Fruit fly (Drosophila melanogaster) whole organism, embryonic: ENCODE results near the gene hob.

Source experiments
- Abd-B ChIP-seq: fragments of 200-800 bp; sonication (Bioruptor generic); optimal IDR thresholded peaks from 2 replicates; lab custom pipeline; 2018; ENCODE audit warnings: missing biosample characterization, mild to moderate bottlenecking, missing genetic modification characterization, moderate library complexity
- Adf1 ChIP-seq: fragments of 200-800 bp; sonication (Bioruptor generic); IDR thresholded peaks from 2 replicates; pipeline ENCODE4 v1.3.6; 2022; ENCODE audit warnings: missing biosample characterization, missing genetic modification characterization
- Antp ChIP-seq: fragments of 200-800 bp; sonication (Bioruptor generic); optimal IDR thresholded peaks from 3 replicates; lab custom pipeline; 2016; ENCODE audit warnings: missing biosample characterization, missing genetic modification characterization
- Asciz ChIP-seq: fragments of 200-800 bp; sonication (Bioruptor generic); optimal IDR thresholded peaks from 2 replicates; lab custom pipeline; 2017; ENCODE audit warnings: missing biosample characterization, mild to moderate bottlenecking, missing genetic modification characterization, missing genetic modification reagents
- CG10147 ChIP-seq: fragments of 200-800 bp; sonication (Bioruptor generic); optimal IDR thresholded peaks from 2 replicates; lab custom pipeline; 2019; ENCODE audit warnings: missing biosample characterization, mild to moderate bottlenecking, missing genetic modification characterization, moderate library complexity
- CG10209 ChIP-seq: fragments of 200-800 bp; sonication (Bioruptor generic); optimal IDR thresholded peaks from 3 replicates; lab custom pipeline; 2017; ENCODE audit warnings: missing biosample characterization, mild to moderate bottlenecking, missing genetic modification characterization, missing genetic modification reagents
- CG12236 ChIP-seq: fragments of 200-800 bp; sonication (Bioruptor generic); optimal IDR thresholded peaks from 2 replicates; lab custom pipeline; 2016; ENCODE audit warnings: missing biosample characterization, missing genetic modification characterization
- CG14667 ChIP-seq: fragments of 200-800 bp; sonication (Bioruptor generic); IDR thresholded peaks from 2 replicates; pipeline ENCODE4 v1.3.6; 2022; ENCODE audit warnings: missing biosample characterization, missing genetic modification characterization
- CG2199 ChIP-seq: fragments of 200-800 bp; sonication (Bioruptor generic); IDR thresholded peaks from 3 replicates; pipeline ENCODE4 v1.3.6; 2022; ENCODE audit warnings: missing biosample characterization, missing genetic modification characterization
- CG2712 ChIP-seq: fragments of 200-800 bp; optimal IDR thresholded peaks from 3 replicates; lab custom pipeline; 2019; ENCODE audit warnings: missing biosample characterization, mild to moderate bottlenecking, missing genetic modification characterization, moderate library complexity
- CG30431 ChIP-seq: fragments of 200-800 bp; sonication (Bioruptor generic); optimal IDR thresholded peaks from 2 replicates; lab custom pipeline; 2017; ENCODE audit warnings: missing biosample characterization, missing genetic modification characterization
- CG3065 ChIP-seq: fragments of 200-800 bp; sonication (Bioruptor generic); optimal IDR thresholded peaks from 2 replicates; lab custom pipeline; 2016; ENCODE audit warnings: missing biosample characterization, missing genetic modification characterization
- CG3163 ChIP-seq: fragments of 200-800 bp; sonication (Bioruptor generic); optimal IDR thresholded peaks from 3 replicates; lab custom pipeline; 2016; ENCODE audit warnings: missing biosample characterization, missing genetic modification characterization
- CG32772 ChIP-seq: fragments of 200-800 bp; sonication (Bioruptor generic); IDR thresholded peaks from 2 replicates; pipeline ENCODE4 v1.3.6; 2022; ENCODE audit warnings: missing biosample characterization, missing genetic modification characterization
- CG3847 ChIP-seq: fragments of 200-800 bp; sonication (Bioruptor generic); IDR thresholded peaks from 2 replicates; pipeline ENCODE4 v1.3.6; 2022; ENCODE audit warnings: missing biosample characterization, missing genetic modification characterization
- CG42726 ChIP-seq: fragments of 200-800 bp; sonication (Bioruptor generic); IDR thresholded peaks from 2 replicates; pipeline ENCODE4 v1.3.6; 2022; ENCODE audit warnings: missing biosample characterization, missing genetic modification characterization; ENCODE audit not compliant: partially characterized antibody
- CG6175 ChIP-seq: fragments of 200-800 bp; sonication (Bioruptor generic); IDR thresholded peaks from 3 replicates; pipeline ENCODE4 v1.3.6; 2022; ENCODE audit warnings: missing biosample characterization, missing genetic modification characterization
- CG6791 ChIP-seq: fragments of 200-800 bp; sonication (Bioruptor generic); IDR thresholded peaks from 3 replicates; pipeline ENCODE4 v1.3.6; 2022; ENCODE audit warnings: missing biosample characterization, missing genetic modification characterization; ENCODE audit not compliant: partially characterized antibody
- CG6813 ChIP-seq: fragments of 200-800 bp; sonication (Bioruptor generic); optimal IDR thresholded peaks from 2 replicates; lab custom pipeline; 2017; ENCODE audit warnings: missing biosample characterization, missing genetic modification characterization, mild to moderate bottlenecking, moderate library complexity, missing genetic modification reagents
- CG7372 ChIP-seq: fragments of 200-800 bp; sonication (Bioruptor generic); IDR thresholded peaks from 2 replicates; pipeline ENCODE4 v1.3.6; 2022; ENCODE audit warnings: missing biosample characterization, missing genetic modification characterization
- CHES-1-like ChIP-seq: fragments of 200-800 bp; sonication (Bioruptor generic); optimal IDR thresholded peaks from 2 replicates; lab custom pipeline; 2016; ENCODE audit warnings: missing biosample characterization, missing genetic modification characterization
- Dad ChIP-seq: fragments of 200-800 bp; sonication (Bioruptor generic); optimal IDR thresholded peaks from 3 replicates; lab custom pipeline; 2016; ENCODE audit warnings: missing biosample characterization, missing genetic modification characterization
- Dip2 ChIP-seq: fragments of 200-800 bp; sonication (Bioruptor generic); IDR thresholded peaks from 2 replicates; pipeline ENCODE4 v1.3.6; 2022; ENCODE audit warnings: missing biosample characterization, missing genetic modification characterization
- Doc2 ChIP-seq: fragments of 200-800 bp; sonication (Bioruptor generic); IDR thresholded peaks from 2 replicates; pipeline ENCODE4 v1.3.6; 2022; ENCODE audit warnings: missing biosample characterization, missing genetic modification characterization
- E2f1 ChIP-seq: fragments of 200-800 bp; sonication (Bioruptor generic); IDR thresholded peaks from 2 replicates; pipeline ENCODE4 v1.3.6; 2022; ENCODE audit warnings: missing biosample characterization, missing genetic modification characterization
- Fer3 ChIP-seq: fragments of 200-800 bp; sonication (Bioruptor generic); optimal IDR thresholded peaks from 2 replicates; lab custom pipeline; 2018; ENCODE audit warnings: missing biosample characterization, mild to moderate bottlenecking, missing genetic modification characterization, moderate library complexity
- H15 ChIP-seq: fragments of 200-800 bp; sonication (Bioruptor generic); IDR thresholded peaks from 3 replicates; pipeline ENCODE4 v1.3.6; 2022; ENCODE audit warnings: missing biosample characterization, missing genetic modification characterization
- Hand ChIP-seq: fragments of 200-800 bp; sonication (Bioruptor generic); optimal IDR thresholded peaks from 2 replicates; lab custom pipeline; 2017; ENCODE audit warnings: mild to moderate bottlenecking, missing biosample characterization, missing genetic modification reagents, missing genetic modification characterization
- Hmx ChIP-seq: fragments of 200-800 bp; sonication (Bioruptor generic); optimal IDR thresholded peaks from 2 replicates; lab custom pipeline; 2016; ENCODE audit warnings: missing biosample characterization, missing genetic modification characterization
- Hsf ChIP-seq: fragments of 200-800 bp; sonication (Bioruptor generic); optimal IDR thresholded peaks from 3 replicates; lab custom pipeline; 2016; ENCODE audit warnings: missing biosample characterization, missing genetic modification characterization
- Mad ChIP-seq: fragments of 200-800 bp; sonication (Bioruptor generic); optimal IDR thresholded peaks from 2 replicates; lab custom pipeline; 2016; ENCODE audit warnings: missing biosample characterization, missing genetic modification characterization
- Nf-YA ChIP-seq: fragments of 200-800 bp; sonication (Bioruptor generic); IDR thresholded peaks from 2 replicates; pipeline ENCODE4 v1.3.6; 2022; ENCODE audit warnings: missing biosample characterization, missing genetic modification characterization
- Oli ChIP-seq: fragments of 200-800 bp; sonication (Bioruptor generic); optimal IDR thresholded peaks from 2 replicates; lab custom pipeline; 2018; ENCODE audit warnings: missing biosample characterization, mild to moderate bottlenecking, missing genetic modification characterization, moderate library complexity
- Ptx1 ChIP-seq: fragments of 200-800 bp; sonication (Bioruptor generic); IDR thresholded peaks from 2 replicates; pipeline ENCODE4 v1.3.6; 2022; ENCODE audit warnings: missing biosample characterization, missing genetic modification characterization
- Stat92E ChIP-seq, 3 experiments: fragments of >200 bp in 2 of 3; fragments of 200-800 bp in 1 of 3; sonication (Bioruptor generic) in 1 of 3; optimal IDR thresholded peaks; 2 replicates each; lab custom pipeline; 2017 to 2019; ENCODE audit warnings: missing biosample characterization in 3 of 3, missing genetic modification characterization in 3 of 3, mild to moderate bottlenecking in 1 of 3, moderate library complexity in 1 of 3
- amos ChIP-seq: fragments of 200-800 bp; sonication (Bioruptor generic); IDR thresholded peaks from 2 replicates; pipeline ENCODE4 v1.3.6; 2022; ENCODE audit warnings: missing biosample characterization, missing genetic modification characterization; ENCODE audit not compliant: partially characterized antibody
- cato ChIP-seq: fragments of 200-800 bp; sonication (Bioruptor generic); optimal IDR thresholded peaks from 2 replicates; lab custom pipeline; 2016; ENCODE audit warnings: missing biosample characterization, missing genetic modification characterization, borderline replicate concordance
- chinmo ChIP-seq: fragments of 200-800 bp; sonication (Bioruptor generic); IDR thresholded peaks from 4 replicates; pipeline ENCODE4 v1.3.6; 2022; ENCODE audit warnings: missing biosample characterization, missing genetic modification characterization; ENCODE audit not compliant: partially characterized antibody
- chn ChIP-seq: fragments of 200-800 bp; sonication (Bioruptor generic); optimal IDR thresholded peaks from 2 replicates; lab custom pipeline; 2016; ENCODE audit warnings: missing biosample characterization, missing genetic modification characterization
- corto ChIP-seq: fragments of 200-800 bp; sonication (Bioruptor generic); optimal IDR thresholded peaks from 2 replicates; lab custom pipeline; 2016; ENCODE audit warnings: missing biosample characterization, mild to moderate bottlenecking, missing genetic modification characterization, moderate library complexity
- eyg ChIP-seq: fragments of 200-800 bp; sonication (Bioruptor generic); optimal IDR thresholded peaks from 3 replicates; lab custom pipeline; 2016; ENCODE audit warnings: missing biosample characterization, missing genetic modification characterization
- her ChIP-seq: fragments of 200-800 bp; sonication (Bioruptor generic); optimal IDR thresholded peaks from 2 replicates; lab custom pipeline; 2016; ENCODE audit warnings: missing biosample characterization, missing genetic modification characterization
- lmd ChIP-seq: fragments of 200-800 bp; sonication (Bioruptor generic); IDR thresholded peaks from 2 replicates; pipeline ENCODE4 v1.3.6; 2022; ENCODE audit warnings: missing biosample characterization, missing genetic modification characterization
- lov ChIP-seq, 2 experiments: fragments of 200-800 bp in 1 of 2; fragments of >200 bp in 1 of 2; sonication (Bioruptor generic) in 1 of 2; IDR thresholded peaks in 1 of 2; optimal IDR thresholded peaks in 1 of 2; 2 replicates in 1 of 2; 3 replicates in 1 of 2; pipeline versions ENCODE4 v1.3.6 to Lab custom; 2017 to 2022; ENCODE audit warnings: missing biosample characterization in 1 of 2, missing genetic modification characterization in 1 of 2
- nau ChIP-seq: fragments of 200-800 bp; sonication (Bioruptor generic); optimal IDR thresholded peaks from 3 replicates; lab custom pipeline; 2017; ENCODE audit warnings: missing biosample characterization, mild to moderate bottlenecking, missing genetic modification characterization, missing genetic modification reagents
- nmo ChIP-seq: fragments of 200-800 bp; sonication (Bioruptor generic); optimal IDR thresholded peaks from 2 replicates; lab custom pipeline; 2018; ENCODE audit warnings: missing biosample characterization, mild to moderate bottlenecking, missing genetic modification characterization, moderate library complexity
- schlank ChIP-seq: fragments of 200-800 bp; sonication (Bioruptor generic); optimal IDR thresholded peaks from 2 replicates; lab custom pipeline; 2018; ENCODE audit warnings: missing biosample characterization, mild to moderate bottlenecking, missing genetic modification characterization
- vfl ChIP-seq: fragments of 200-800 bp; sonication (Bioruptor generic); optimal IDR thresholded peaks from 2 replicates; lab custom pipeline; 2016; ENCODE audit warnings: missing biosample characterization, missing genetic modification characterization
- vnd ChIP-seq: fragments of 200-800 bp; sonication (Bioruptor generic); IDR thresholded peaks from 3 replicates; pipeline ENCODE4 v1.3.6; 2022; ENCODE audit warnings: missing biosample characterization, missing genetic modification characterization; ENCODE audit not compliant: partially characterized antibody

The hob gene

DNA sequence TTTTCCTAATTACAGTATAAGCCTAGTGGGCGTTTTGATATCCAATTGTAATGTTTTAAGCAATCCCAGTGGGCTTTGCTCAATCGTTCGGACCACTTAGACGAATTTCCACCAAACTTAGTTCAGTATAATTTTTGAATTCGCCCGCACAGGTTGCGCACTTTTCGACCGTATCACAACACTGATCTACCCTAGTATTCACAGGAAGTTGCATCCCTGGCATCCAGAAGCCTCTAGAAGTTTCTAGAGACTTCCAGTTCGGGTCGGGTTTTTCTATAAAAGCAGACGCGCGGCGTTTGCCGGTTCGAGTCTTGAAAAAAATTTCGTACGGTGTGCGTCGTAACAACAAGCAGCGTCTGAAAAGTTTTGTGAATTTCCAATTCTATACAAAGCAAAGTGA is 25.8 kb downstream of the hob start, which contains the start of gene Hsp83 (continued):
- TF ChIP-seq CG3163 (peak; percentile 87), her (GFP tag; lab: Kevin White, UChicago) (peak; percentile 96), CG6791 (GFP tag; lab: Robert Waterston, UW) (peak; percentile 23; the same call in 1 of the 3 replicates), schlank (tag; lab: Kevin White, UChicago) (peak; percentile 99), CG6175 (GFP tag; lab: Robert Waterston, UW) (peak; percentile 90), CG3847 (peak; percentile 88), CG10209 (GFP tag; lab: Kevin White, UChicago) (peak; percentile 96), eyg (GFP tag; lab: Kevin White, UChicago) (peak; percentile 97), Dip2 (GFP tag; lab: Robert Waterston, UW) (no peak), Stat92E (GFP tag; optimal IDR thresholded peaks at IDR 0.05; lab: Kevin White, UChicago) (peak in 1 of 3 experiments; percentile 84), nmo (GFP tag; lab: Kevin White, UChicago) (peak; percentile 79), vfl (GFP tag; lab: Kevin White, UChicago) (peak; percentile 90), CHES-1-like (GFP tag; lab: Kevin White, UChicago) (peak; percentile 96), CG2199 (peak; percentile 75; the same call in 1 of the 3 replicates), Mad (GFP tag; lab: Kevin White, UChicago) (peak; percentile 95), Hmx (GFP tag; lab: Kevin White, UChicago) (peak; percentile 39), amos (GFP tag; lab: Robert Waterston, UW) (peak; percentile 3; the same call in 1 of the 2 replicates), lmd (GFP tag; lab: Robert Waterston, UW) (peak; percentile 80), chn (GFP tag; lab: Kevin White, UChicago) (peak; percentile 79), CG12236 (peak; percentile 88), CG32772 (peak; percentile 84), Oli (tag; lab: Kevin White, UChicago) (peak; percentile 86), Abd-B (GFP tag; lab: Kevin White, UChicago) (no peak), Adf1 (GFP tag; lab: Robert Waterston, UW) (peak; percentile 77), CG10147 (GFP tag; lab: Kevin White, UChicago) (peak; percentile 88), Doc2 (GFP tag; lab: Robert Waterston, UW) (0 out of 2 replicates have a peak, but pooled peaks have one; percentile 33), CG42726 (GFP tag; lab: Robert Waterston, UW) (peak; percentile 38; the same call in 1 of the 2 replicates), lov (optimal IDR thresholded peaks at IDR 0.05; lab: Kevin White, UChicago) (no peak), lov (GFP tag; IDR thresholded peaks at IDR 0.05; lab: Robert Waterston, UW) (peak; percentile 98), Asciz (peak; percentile 97), chinmo (GFP tag; lab: Robert Waterston, UW) (peak; percentile 84; the same call in 3 of the 4 replicates), cato (GFP tag; lab: Kevin White, UChicago) (peak; percentile 66), Fer3 (peak; percentile 98), Hand (GFP tag; lab: Kevin White, UChicago) (peak; percentile 99), Hsf (peak; percentile 99), E2f1 (GFP tag; lab: Robert Waterston, UW) (peak; percentile 87), Nf-YA (GFP tag; lab: Robert Waterston, UW) (peak; percentile 92), Ptx1 (peak; percentile 73), corto (GFP tag; lab: Kevin White, UChicago) (peak; percentile 90), CG2712 (tag; lab: Kevin White, UChicago) (peak; percentile 87), CG7372 (GFP tag; lab: Robert Waterston, UW) (peak; percentile 85), CG3065 (GFP tag; lab: Kevin White, UChicago) (peak; percentile 94), CG30431 (GFP tag; lab: Kevin White, UChicago) (peak; percentile 89), H15 (GFP tag; lab: Robert Waterston, UW) (peak; percentile 92), nau (GFP tag; lab: Kevin White, UChicago) (peak; percentile 99), CG14667 (GFP tag; lab: Robert Waterston, UW) (peak; percentile 31; the same call in 1 of the 2 replicates), Dad (peak; percentile 95), CG6813 (GFP tag; lab: Kevin White, UChicago) (peak; percentile 100), vnd (no peak), Antp (GFP tag; lab: Kevin White, UChicago) (peak; percentile 90)
